Worm (Caenorhabditis elegans) whole organism, early embryonic: ENCODE data around the gene sir-2.3.

Experiments used
- F13C5.2 ChIP-seq: sonication (generic microtip); optimal IDR thresholded peaks from 2 replicates; lab custom pipeline; 2017; ENCODE audit warnings: mild to moderate bottlenecking, missing genetic modification characterization, inconsistent platforms, missing compliant biosample characterization
- aly-1 ChIP-seq: sonication (generic microtip); optimal IDR thresholded peaks from 2 replicates; lab custom pipeline; 2016; ENCODE audit warnings: missing genetic modification characterization, missing compliant biosample characterization
- ama-1 ChIP-seq: fragments of 150-350 bp; optimal IDR thresholded peaks from 2 replicates; lab custom pipeline; 2014
- ceh-36 ChIP-seq: sonication (generic microtip); optimal IDR thresholded peaks from 2 replicates; lab custom pipeline; 2016; ENCODE audit warnings: missing genetic modification characterization, inconsistent platforms, missing compliant biosample characterization
- ets-7 ChIP-seq: sonication (generic microtip); optimal IDR thresholded peaks from 2 replicates; lab custom pipeline; 2016; ENCODE audit warnings: missing genotype, missing genetic modification characterization, missing compliant biosample characterization
- flt-1 ChIP-seq: fragments of 200-800 bp; sonication (Bioruptor generic); IDR thresholded peaks from 2 replicates; pipeline ENCODE4 v1.3.6; 2022; ENCODE audit warnings: missing genetic modification characterization, missing compliant biosample characterization
- hmbx-1 ChIP-seq: sonication (generic microtip); optimal IDR thresholded peaks from 2 replicates; lab custom pipeline; 2016; ENCODE audit warnings: mild to moderate bottlenecking, missing genetic modification characterization, missing compliant biosample characterization
- hmg-4 ChIP-seq: fragments of 200-800 bp; sonication (Bioruptor generic); optimal IDR thresholded peaks from 2 replicates; lab custom pipeline; 2018; ENCODE audit warnings: mild to moderate bottlenecking, missing genetic modification characterization, missing compliant biosample characterization
- hnd-1 ChIP-seq: sonication (generic microtip); optimal IDR thresholded peaks from 2 replicates; lab custom pipeline; 2016; ENCODE audit warnings: missing genetic modification characterization, missing compliant biosample characterization
- pes-1 ChIP-seq: fragments of 200-800 bp; sonication (Bioruptor generic); IDR thresholded peaks from 2 replicates; pipeline ENCODE4 v1.3.6; 2022; ENCODE audit warnings: missing genetic modification reagents, missing genetic modification characterization, missing compliant biosample characterization
- sea-1 ChIP-seq: fragments of 200-800 bp; sonication (Bioruptor generic); conservative IDR thresholded peaks from 2 replicates; pipeline ENCODE4 v1.3.6; 2022; ENCODE audit warnings: missing genetic modification characterization, missing compliant biosample characterization
- tbx-11 ChIP-seq: fragments of 200-800 bp; sonication (Bioruptor generic); IDR thresholded peaks from 2 replicates; pipeline ENCODE4 v1.3.6; 2022; ENCODE audit warnings: missing genetic modification characterization, missing compliant biosample characterization
- tra-4 ChIP-seq: sonication (generic microtip); optimal IDR thresholded peaks from 2 replicates; lab custom pipeline; 2017; ENCODE audit warnings: missing genetic modification characterization, missing compliant biosample characterization

DNA sequence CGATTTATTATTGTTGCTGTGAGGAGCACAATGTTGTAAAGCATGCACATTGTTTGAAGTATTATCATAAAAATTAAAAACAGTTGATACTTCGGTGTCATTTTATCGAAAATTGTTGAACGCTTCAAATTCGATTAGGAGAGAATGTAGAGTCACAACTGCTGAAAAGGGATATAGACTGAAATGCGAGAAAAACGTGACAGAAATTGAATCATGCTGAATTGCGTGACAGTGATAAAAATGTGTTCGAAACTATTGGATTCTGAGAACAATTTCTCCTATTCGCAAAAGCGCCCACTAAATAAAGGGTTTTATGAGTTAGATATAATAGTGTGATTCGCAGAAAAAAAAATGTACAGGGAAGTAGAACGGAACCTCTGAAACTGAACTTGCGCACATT is 22.7 kb upstream of the sir-2.3 start, which contains the start of gene srxa-8:
- no peak for TF ChIP-seq hnd-1
- TF ChIP-seq ama-1 (lab: Kevin White, UChicago): no peak
- no peak for TF ChIP-seq tra-4 (tag; lab: Kevin White, UChicago)
- no peak for TF ChIP-seq aly-1 (tag; lab: Kevin White, UChicago)
- TF ChIP-seq sea-1 (GFP tag; lab: Robert Waterston, UW): no peak
- TF ChIP-seq hmbx-1 (tag; lab: Kevin White, UChicago): no peak
- no peak for TF ChIP-seq pes-1 (GFP tag; lab: Robert Waterston, UW)
- TF ChIP-seq ets-7: no peak
- no peak for TF ChIP-seq flt-1 (GFP tag; lab: Robert Waterston, UW)
- TF ChIP-seq ceh-36: no peak
- no peak for TF ChIP-seq hmg-4 (GFP tag; lab: Kevin White, UChicago)
- no peak for TF ChIP-seq tbx-11 (GFP tag; lab: Robert Waterston, UW)
- no peak for TF ChIP-seq F13C5.2 (tag; lab: Kevin White, UChicago)
